Worm (Caenorhabditis elegans): ENCODE measurements around the gene nlp-59.

ce11 chrV:14971136-14971535 is at the start of gene nlp-59:
- TF ChIP-seq nhr-12 (tag; optimal IDR thresholded peaks at IDR 0.05), result no peak
- TF ChIP-seq nhr-237 (tag; optimal IDR thresholded peaks at IDR 0.05), result no peak
